Worm (Caenorhabditis elegans): ENCODE results near the gene K08E5.5.

The K08E5.5 gene

DNA sequence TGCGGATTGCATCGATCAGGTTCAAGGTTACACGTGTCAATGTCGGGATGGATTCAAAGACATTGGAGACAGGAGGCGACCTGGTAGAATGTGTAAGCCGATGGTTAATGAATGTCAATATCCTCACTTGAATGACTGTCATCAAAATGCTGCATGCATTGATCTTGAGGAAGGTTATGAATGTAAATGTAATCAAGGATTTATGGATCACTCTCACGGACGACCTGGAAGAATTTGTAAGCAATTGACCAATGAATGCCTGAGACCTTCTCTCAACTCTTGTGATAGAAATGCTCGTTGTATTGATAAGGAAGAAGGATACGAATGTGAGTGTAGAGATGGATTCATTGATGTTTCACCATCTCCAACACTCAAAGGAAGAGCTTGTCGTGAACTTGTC lies 17.7 kb upstream of the K08E5.5 start:
- TF ChIP-seq unc-62 (GFP tag; optimal IDR thresholded peaks at IDR 0.05) (no peak), ceh-39 (tag; optimal IDR thresholded peaks at IDR 0.05) (no peak), nhr-12 (tag; optimal IDR thresholded peaks at IDR 0.05) (no peak), unc-120 (tag; optimal IDR thresholded peaks at IDR 0.05; ENCODE audit: poor library complexity, severe bottlenecking) (no peak), zip-8 (tag; optimal IDR thresholded peaks at IDR 0.05) (no peak), ceh-43 (GFP tag; optimal IDR thresholded peaks at IDR 0.05) (no peak), hlh-1 (tag; optimal IDR thresholded peaks at IDR 0.05) (no peak), ces-1 (GFP tag; optimal IDR thresholded peaks at IDR 0.05) (no peak), drap-1 (GFP tag; optimal IDR thresholded peaks at IDR 0.05) (no peak), ztf-11 (tag; optimal IDR thresholded peaks at IDR 0.05) (no peak), ceh-83 (GFP tag; optimal IDR thresholded peaks at IDR 0.05) (no peak), tbx-8 (GFP tag; optimal IDR thresholded peaks at IDR 0.05) (no peak), mls-2 (tag; optimal IDR thresholded peaks at IDR 0.05) (no peak), unc-39 (tag; optimal IDR thresholded peaks at IDR 0.05) (no peak), nhr-76 (tag; optimal IDR thresholded peaks at IDR 0.05) (no peak)

DNA sequence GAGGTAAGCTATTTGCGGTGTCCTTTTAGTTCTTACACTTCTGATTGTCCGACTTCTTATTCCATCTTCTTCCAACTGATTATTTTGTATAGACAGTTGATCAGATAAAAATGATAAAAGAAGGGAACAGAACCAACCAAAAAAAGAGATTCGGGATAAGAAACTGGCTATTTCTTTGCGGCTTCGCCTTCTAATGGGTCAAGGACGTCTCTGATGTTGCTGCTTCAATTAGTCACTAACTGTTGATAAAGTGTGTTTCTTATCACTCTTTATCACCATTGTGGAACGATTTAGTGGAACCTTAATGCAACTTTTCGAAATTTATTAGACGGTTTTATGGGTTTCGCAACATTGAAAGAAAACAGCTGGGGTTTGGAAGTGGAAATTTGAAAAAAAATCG lies 10.0 kb upstream of the K08E5.5 start:
- TF ChIP-seq mls-2 (tag; optimal IDR thresholded peaks at IDR 0.05) = no peak
- no peak for TF ChIP-seq lin-13 (tag; optimal IDR thresholded peaks at IDR 0.05)
- no peak for TF ChIP-seq nhr-76 (tag; optimal IDR thresholded peaks at IDR 0.05)
- TF ChIP-seq elt-3 (tag; optimal IDR thresholded peaks at IDR 0.05) = no peak
- no peak for TF ChIP-seq drap-1 (GFP tag; optimal IDR thresholded peaks at IDR 0.05)
- TF ChIP-seq nhr-28 (tag; optimal IDR thresholded peaks at IDR 0.05) = no peak

DNA sequence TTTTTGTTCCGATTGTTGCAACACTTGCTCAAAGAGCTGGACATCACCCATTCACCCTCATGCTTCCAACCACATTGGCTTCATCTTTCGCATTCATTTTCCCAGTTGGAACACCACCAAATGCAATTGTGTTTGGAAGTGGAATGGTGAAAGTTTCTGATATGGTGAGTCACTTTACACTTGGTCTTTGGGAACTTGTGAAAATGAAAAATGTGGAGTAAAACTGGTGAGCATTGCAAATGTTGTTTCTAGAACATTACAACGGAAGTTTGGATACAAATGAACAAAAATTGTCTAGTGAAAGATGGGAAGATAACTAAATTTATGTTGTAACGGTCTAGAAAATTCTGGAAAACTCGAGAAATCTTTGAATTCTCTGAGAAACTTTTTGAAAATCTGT lies 4.0 kb downstream of the K08E5.5 start:
- TF ChIP-seq mls-2 (tag; optimal IDR thresholded peaks at IDR 0.05) (no peak), sem-2 (GFP tag; optimal IDR thresholded peaks at IDR 0.05) (no peak), pha-4 (tag; optimal IDR thresholded peaks at IDR 0.05) (no peak)

DNA sequence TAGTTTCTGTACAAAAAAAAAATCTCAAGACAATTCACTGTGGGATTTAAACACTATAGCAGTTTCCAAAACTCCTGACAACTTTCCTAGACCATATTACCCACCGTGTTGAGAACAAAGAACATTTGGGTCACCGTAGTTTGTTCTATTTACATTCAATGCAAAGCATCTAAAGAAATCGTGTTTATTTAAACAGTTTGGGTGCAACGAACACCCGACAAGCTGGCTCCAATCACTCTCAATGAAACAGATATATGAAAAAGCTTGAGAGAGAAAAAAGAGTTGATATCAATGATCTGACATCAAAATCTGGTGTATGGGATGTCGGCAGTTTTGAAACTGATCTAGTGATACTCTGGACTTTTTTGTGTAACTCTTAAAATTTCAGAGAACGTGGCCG lies 5.3 kb downstream of the K08E5.5 start:
- TF ChIP-seq nhr-12 (tag; optimal IDR thresholded peaks at IDR 0.05) (no peak), lin-32 (GFP tag; optimal IDR thresholded peaks at IDR 0.05) (no peak), nhr-76 (tag; optimal IDR thresholded peaks at IDR 0.05) (no peak), drap-1 (GFP tag; optimal IDR thresholded peaks at IDR 0.05) (no peak), cnd-1 (tag; optimal IDR thresholded peaks at IDR 0.05) (no peak), ztf-11 (tag; optimal IDR thresholded peaks at IDR 0.05) (no peak), elt-1 (tag; optimal IDR thresholded peaks at IDR 0.05; ENCODE audit: borderline replicate concordance, insufficient read depth) (no peak), nhr-237 (tag; optimal IDR thresholded peaks at IDR 0.05) (no peak)

- TF ChIP-seq tbx-8 (GFP tag; optimal IDR thresholded peaks at IDR 0.05) (no peak), hlh-1 (tag; optimal IDR thresholded peaks at IDR 0.05) (no peak), ces-1 (GFP tag; optimal IDR thresholded peaks at IDR 0.05) (peak; percentile 84)
Observed at ce11 chrIII:10153003-10153402, 7.3 kb downstream of the K08E5.5 start.

DNA sequence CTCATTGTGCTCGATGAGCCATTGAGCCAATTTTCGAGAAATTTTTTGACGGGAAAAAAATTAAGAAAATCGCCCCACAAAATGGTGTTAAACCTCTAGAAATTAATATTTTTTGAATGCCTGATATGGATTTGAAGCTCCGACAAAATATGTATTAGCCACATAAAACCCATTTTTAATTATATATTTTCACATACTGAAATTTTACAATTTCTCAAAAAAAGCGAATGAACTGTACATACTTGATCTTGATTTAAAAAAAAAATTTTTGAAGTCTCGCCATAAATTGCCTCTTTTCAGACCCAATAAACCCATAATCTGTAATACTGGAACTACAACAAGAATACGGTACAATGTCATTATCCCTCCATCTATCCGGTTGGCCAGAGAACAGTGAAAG lies 7.8 kb downstream of the K08E5.5 start, which contains the start of gene nac-3:
nac-3 (plus strand) TSS at position 301 of the 400 bp plus-strand sequence.
- TF ChIP-seq bed-3 (GFP tag; optimal IDR thresholded peaks at IDR 0.05) (no peak), ceh-83 (GFP tag; optimal IDR thresholded peaks at IDR 0.05) (no peak), nhr-12 (tag; optimal IDR thresholded peaks at IDR 0.05) (no peak)

DNA sequence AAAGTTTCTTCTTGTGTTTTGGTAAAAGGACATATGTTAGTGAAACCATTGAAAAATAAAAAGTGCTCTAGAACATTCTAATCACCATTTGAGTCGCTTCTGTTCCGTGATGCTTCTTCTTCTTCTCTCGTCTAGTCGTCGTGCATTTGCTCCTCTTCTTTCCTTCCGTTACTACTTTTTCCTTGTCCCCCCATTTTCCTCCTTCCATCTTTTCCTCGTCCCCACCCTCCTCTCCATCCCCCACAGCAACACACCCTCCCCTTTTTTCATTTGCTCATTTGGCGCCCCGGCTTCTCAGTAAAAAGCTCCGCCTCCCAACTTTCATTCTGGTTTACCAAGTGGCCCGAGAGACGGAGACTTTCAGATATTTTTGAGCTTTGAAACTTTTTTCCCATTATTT lies 8.6 kb downstream of the K08E5.5 start:
- TF ChIP-seq unc-120 (tag; optimal IDR thresholded peaks at IDR 0.05; ENCODE audit: poor library complexity, severe bottlenecking) (peak; percentile 16), nhr-237 (tag; optimal IDR thresholded peaks at IDR 0.05) (no peak), ces-1 (GFP tag; optimal IDR thresholded peaks at IDR 0.05) (peak; percentile 44), zip-8 (tag; optimal IDR thresholded peaks at IDR 0.05) (no peak), nhr-28 (tag; optimal IDR thresholded peaks at IDR 0.05) (no peak)

ce11 chrIII:10150710-10151109 lies 9.6 kb downstream of the K08E5.5 start:
- TF ChIP-seq pha-4 (tag; optimal IDR thresholded peaks at IDR 0.05) = no peak
- TF ChIP-seq elt-1 (tag; optimal IDR thresholded peaks at IDR 0.05; ENCODE audit: borderline replicate concordance, insufficient read depth) = no peak
- no peak for TF ChIP-seq lsy-2 (tag; optimal IDR thresholded peaks at IDR 0.05)
- TF ChIP-seq blmp-1 (tag; optimal IDR thresholded peaks at IDR 0.05) = no peak
- TF ChIP-seq nhr-12 (tag; optimal IDR thresholded peaks at IDR 0.05) = no peak
- no peak for TF ChIP-seq nhr-237 (tag; optimal IDR thresholded peaks at IDR 0.05)
- TF ChIP-seq lin-13 (tag; optimal IDR thresholded peaks at IDR 0.05) = no peak
- TF ChIP-seq mep-1 (tag; optimal IDR thresholded peaks at IDR 0.05) = no peak
- TF ChIP-seq ces-1 (GFP tag; optimal IDR thresholded peaks at IDR 0.05) = no peak
- no peak for TF ChIP-seq flh-1 (GFP tag; optimal IDR thresholded peaks at IDR 0.05)
- no peak for TF ChIP-seq unc-39 (tag; optimal IDR thresholded peaks at IDR 0.05)
- no peak for TF ChIP-seq ham-2 (GFP tag; optimal IDR thresholded peaks at IDR 0.05)
